Worm (Caenorhabditis elegans) whole organism, young adult: Measurements from ENCODE around the gene D1046.18.

Source experiments
- B0019.2 ChIP-seq: fragments of 200-800 bp; sonication (Bioruptor generic); conservative IDR thresholded peaks from 2 replicates; pipeline ENCODE4 v1.3.6; 2022; ENCODE audit warnings: missing genetic modification reagents, missing genetic modification characterization, missing compliant biosample characterization
- B0261.1 ChIP-seq: sonication (generic microtip); optimal IDR thresholded peaks from 2 replicates; lab custom pipeline; 2016; ENCODE audit warnings: mild to moderate bottlenecking, missing genetic modification characterization, moderate library complexity, missing compliant biosample characterization
- C06A6.2 ChIP-seq: fragments of 200-800 bp; sonication (Bioruptor generic); conservative IDR thresholded peaks from 2 replicates; pipeline ENCODE4 v1.3.6; 2022; ENCODE audit warnings: missing genetic modification characterization, missing compliant biosample characterization
- C17E4.6 ChIP-seq: fragments of 200-800 bp; sonication (Bioruptor generic); IDR thresholded peaks from 2 replicates; pipeline ENCODE4 v1.3.6; 2022; ENCODE audit warnings: missing genetic modification reagents, missing genetic modification characterization, missing compliant biosample characterization
- F10E7.11 ChIP-seq: sonication (generic microtip); optimal IDR thresholded peaks from 2 replicates; lab custom pipeline; 2017; ENCODE audit warnings: mild to moderate bottlenecking, missing genetic modification characterization, moderate library complexity, missing compliant biosample characterization
- F33H1.4 ChIP-seq: fragments of 200-800 bp; sonication (Bioruptor generic); IDR thresholded peaks from 2 replicates; pipeline ENCODE4 v1.3.6; 2022; ENCODE audit warnings: missing genetic modification reagents, missing genetic modification characterization, missing compliant biosample characterization
- F39B2.1 ChIP-seq: fragments of 200-800 bp; sonication (Bioruptor generic); IDR thresholded peaks from 2 replicates; pipeline ENCODE4 v1.3.6; 2022; ENCODE audit warnings: missing genetic modification reagents, missing genetic modification characterization, missing compliant biosample characterization
- F49E8.2 ChIP-seq: sonication (generic microtip); optimal IDR thresholded peaks from 3 replicates; lab custom pipeline; 2017; ENCODE audit warnings: missing genetic modification characterization, mild to moderate bottlenecking, missing compliant biosample characterization, antibody characterized with exemption, moderate library complexity; ENCODE audit not compliant: insufficient read depth
- F52B5.7 ChIP-seq: sonication (generic microtip); optimal IDR thresholded peaks from 2 replicates; lab custom pipeline; 2016; ENCODE audit warnings: mild to moderate bottlenecking, missing genetic modification characterization, missing compliant biosample characterization
- F57C9.4 ChIP-seq: sonication (generic microtip); optimal IDR thresholded peaks from 2 replicates; lab custom pipeline; 2017; ENCODE audit warnings: mild to moderate bottlenecking, missing genetic modification characterization, missing compliant biosample characterization
- K12H6.12 ChIP-seq: fragments of 200-800 bp; sonication (Bioruptor generic); optimal IDR thresholded peaks from 2 replicates; lab custom pipeline; 2018; ENCODE audit warnings: mild to moderate bottlenecking, missing genetic modification characterization, missing compliant biosample characterization
- T26A5.8 ChIP-seq: sonication (generic microtip); optimal IDR thresholded peaks from 2 replicates; lab custom pipeline; 2016; ENCODE audit warnings: missing genetic modification characterization, missing compliant biosample characterization
- attf-5 ChIP-seq: fragments of 200-800 bp; sonication (Bioruptor generic); optimal IDR thresholded peaks from 2 replicates; lab custom pipeline; 2018; ENCODE audit warnings: mild to moderate bottlenecking, missing genetic modification characterization, missing compliant biosample characterization
- attf-6 ChIP-seq: fragments of 200-800 bp; sonication (Bioruptor generic); IDR thresholded peaks from 2 replicates; pipeline ENCODE4 v1.3.6; 2022; ENCODE audit warnings: missing genetic modification reagents, missing genetic modification characterization, missing compliant biosample characterization
- bed-2 ChIP-seq: fragments of 200-800 bp; sonication (Bioruptor generic); IDR thresholded peaks from 2 replicates; pipeline ENCODE4 v1.3.6; 2022; ENCODE audit warnings: missing genetic modification reagents, missing genetic modification characterization, missing compliant biosample characterization
- cebp-1 ChIP-seq, 2 experiments: fragments of 200-800 bp in 1 of 2; sonication (Bioruptor generic) in 1 of 2; sonication (generic microtip) in 1 of 2; IDR thresholded peaks in 1 of 2; optimal IDR thresholded peaks in 1 of 2; 2 replicates each; pipeline versions ENCODE4 v1.3.6 to Lab custom; 2017 to 2022; ENCODE audit warnings: missing compliant biosample characterization in 2 of 2, missing genetic modification characterization in 2 of 2, mild to moderate bottlenecking in 1 of 2, missing genetic modification reagents in 1 of 2, moderate library complexity in 1 of 2
- ceh-27 ChIP-seq: fragments of 200-800 bp; sonication (Bioruptor generic); optimal IDR thresholded peaks from 2 replicates; lab custom pipeline; 2018; ENCODE audit warnings: mild to moderate bottlenecking, missing genetic modification characterization, moderate library complexity, missing compliant biosample characterization
- ceh-58 ChIP-seq: fragments of 200-800 bp; sonication (Bioruptor generic); IDR thresholded peaks from 2 replicates; pipeline ENCODE4 v1.3.6; 2022; ENCODE audit warnings: missing genetic modification characterization, missing compliant biosample characterization
- ceh-79 ChIP-seq: sonication (generic microtip); optimal IDR thresholded peaks from 2 replicates; lab custom pipeline; 2017; ENCODE audit warnings: mild to moderate bottlenecking, missing genetic modification characterization, missing compliant biosample characterization
- chd-7 ChIP-seq: sonication (generic microtip); optimal IDR thresholded peaks from 2 replicates; lab custom pipeline; 2016; ENCODE audit warnings: mild to moderate bottlenecking, missing genetic modification characterization, moderate library complexity, missing compliant biosample characterization
- die-1 ChIP-seq: sonication (generic microtip); optimal IDR thresholded peaks from 2 replicates; lab custom pipeline; 2016; ENCODE audit warnings: missing genotype, mild to moderate bottlenecking, missing genetic modification characterization, missing compliant biosample characterization
- dpff-1 ChIP-seq: sonication (generic microtip); optimal IDR thresholded peaks from 2 replicates; lab custom pipeline; 2017; ENCODE audit warnings: mild to moderate bottlenecking, missing genetic modification characterization, missing compliant biosample characterization
- dpl-1 ChIP-seq: fragments of 150-350 bp; optimal IDR thresholded peaks from 2 replicates; lab custom pipeline; 2014; ENCODE audit warnings: missing biosample characterization, missing genetic modification reagents, missing genetic modification characterization
- efl-1 ChIP-seq: fragments of 150-350 bp; optimal IDR thresholded peaks from 2 replicates; lab custom pipeline; 2014; ENCODE audit warnings: missing biosample characterization, missing genetic modification reagents, missing genetic modification characterization
- egrh-3 ChIP-seq: fragments of 200-800 bp; sonication (Bioruptor generic); IDR thresholded peaks from 2 replicates; pipeline ENCODE4 v1.3.6; 2022; ENCODE audit warnings: missing genetic modification reagents, missing genetic modification characterization, missing compliant biosample characterization
- ekl-4 ChIP-seq: fragments of 200-800 bp; sonication (Bioruptor generic); IDR thresholded peaks from 2 replicates; pipeline ENCODE4 v1.3.6; 2022; ENCODE audit warnings: missing genetic modification reagents, missing genetic modification characterization, missing compliant biosample characterization
- hlh-12 ChIP-seq: sonication (generic microtip); optimal IDR thresholded peaks from 2 replicates; lab custom pipeline; 2016; ENCODE audit warnings: missing genetic modification characterization, missing compliant biosample characterization
- hmg-1.2 ChIP-seq: fragments of 200-800 bp; sonication (Bioruptor generic); IDR thresholded peaks from 2 replicates; pipeline ENCODE4 v1.3.6; 2022; ENCODE audit warnings: missing genetic modification reagents, missing genetic modification characterization, missing compliant biosample characterization
- let-607 ChIP-seq, 2 experiments: fragments of 200-800 bp in 1 of 2; sonication (Bioruptor generic) in 1 of 2; sonication (generic microtip) in 1 of 2; optimal IDR thresholded peaks; 2 replicates each; lab custom pipeline; 2016 to 2018; ENCODE audit warnings: mild to moderate bottlenecking in 2 of 2, missing compliant biosample characterization in 2 of 2, missing genetic modification characterization in 2 of 2, moderate library complexity in 2 of 2, missing genotype in 1 of 2
- lin-35 ChIP-seq, 3 experiments: fragments of 150-350 bp in 2 of 3; sonication (generic microtip) in 1 of 3; optimal IDR thresholded peaks; 2 replicates each; lab custom pipeline; 2014 to 2018; ENCODE audit warnings: missing biosample characterization in 3 of 3, missing genetic modification characterization in 3 of 3, missing genetic modification reagents in 3 of 3
- lin-54 ChIP-seq: fragments of 200-800 bp; sonication (Bioruptor generic); optimal IDR thresholded peaks from 2 replicates; lab custom pipeline; 2018; ENCODE audit warnings: mild to moderate bottlenecking, missing genetic modification characterization, missing compliant biosample characterization
- madf-6 ChIP-seq: fragments of 200-800 bp; sonication (Bioruptor generic); IDR thresholded peaks from 2 replicates; pipeline ENCODE4 v1.3.6; 2022; ENCODE audit warnings: missing genetic modification reagents, missing genetic modification characterization, missing compliant biosample characterization
- mel-28 ChIP-seq: sonication (generic microtip); optimal IDR thresholded peaks from 2 replicates; lab custom pipeline; 2016; ENCODE audit warnings: borderline replicate concordance, mild to moderate bottlenecking, missing genetic modification characterization, missing compliant biosample characterization
- mes-4 ChIP-seq: sonication (generic microtip); optimal IDR thresholded peaks from 2 replicates; lab custom pipeline; 2016; ENCODE audit warnings: missing genotype, missing genetic modification characterization, missing compliant biosample characterization
- nfya-2 ChIP-seq: fragments of 200-800 bp; sonication (Bioruptor generic); IDR thresholded peaks from 2 replicates; pipeline ENCODE4 v1.3.6; 2022; ENCODE audit warnings: missing genetic modification reagents, missing genetic modification characterization, missing compliant biosample characterization
- nhr-27 ChIP-seq: fragments of 200-800 bp; sonication (Bioruptor generic); optimal IDR thresholded peaks from 2 replicates; lab custom pipeline; 2018; ENCODE audit warnings: mild to moderate bottlenecking, missing genetic modification characterization, moderate library complexity, missing compliant biosample characterization
- pbrm-1 ChIP-seq: fragments of 200-800 bp; sonication (Bioruptor generic); IDR thresholded peaks from 2 replicates; pipeline ENCODE4 v1.3.6; 2022; ENCODE audit warnings: missing genetic modification reagents, missing genetic modification characterization, missing compliant biosample characterization
- snpc-1.1 ChIP-seq: sonication (generic microtip); optimal IDR thresholded peaks from 2 replicates; lab custom pipeline; 2017; ENCODE audit warnings: missing genetic modification characterization, mild to moderate bottlenecking, missing compliant biosample characterization, antibody characterized with exemption, moderate library complexity, missing genotype, missing genetic modification reagents; ENCODE audit not compliant: insufficient read depth
- zfh-2 ChIP-seq: fragments of 200-800 bp; sonication (Bioruptor generic); conservative IDR thresholded peaks from 2 replicates; pipeline ENCODE4 v1.3.6; 2022; ENCODE audit warnings: missing genetic modification reagents, missing genetic modification characterization, missing compliant biosample characterization
- ztf-18 ChIP-seq: sonication (generic microtip); optimal IDR thresholded peaks from 2 replicates; lab custom pipeline; 2016; ENCODE audit warnings: missing genotype, mild to moderate bottlenecking, missing genetic modification characterization, missing compliant biosample characterization
- ztf-25 ChIP-seq: fragments of 200-800 bp; sonication (Bioruptor generic); IDR thresholded peaks from 2 replicates; pipeline ENCODE4 v1.3.6; 2022; ENCODE audit warnings: missing genetic modification reagents, missing genetic modification characterization, missing compliant biosample characterization
- ztf-28 ChIP-seq: fragments of 200-800 bp; sonication (Bioruptor generic); IDR thresholded peaks from 2 replicates; pipeline ENCODE4 v1.3.6; 2022; ENCODE audit warnings: missing genetic modification reagents, missing genetic modification characterization, missing compliant biosample characterization

D1046.18 gene

DNA sequence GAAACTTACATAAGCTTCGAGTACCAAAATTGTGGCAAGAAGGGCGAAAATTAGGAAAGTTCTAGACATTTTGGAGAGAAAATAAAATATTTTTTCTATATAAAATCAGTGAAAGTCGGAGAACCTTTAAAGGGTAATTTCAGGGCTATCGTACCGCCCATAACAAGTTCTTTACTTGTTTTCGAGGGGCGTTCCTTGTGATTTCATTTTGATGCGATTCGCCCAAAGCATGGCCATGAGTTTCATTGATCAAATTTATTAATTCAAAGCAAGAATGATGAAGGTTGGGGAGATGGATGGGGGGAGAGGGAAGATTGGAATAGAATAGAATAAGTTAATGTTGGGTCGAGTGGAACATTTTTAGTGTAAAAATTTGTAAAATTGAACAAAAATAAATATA is 14.0 kb upstream of the D1046.18 start, which contains the start of gene C27B7.9:
C27B7.9 (minus strand) TSS at position 101 of the 400 bp plus-strand sequence.
- TF ChIP-seq B0019.2: no peak
- 0 out of 2 replicates have a peak, but pooled peaks have one; percentile 31 for TF ChIP-seq ceh-58

DNA sequence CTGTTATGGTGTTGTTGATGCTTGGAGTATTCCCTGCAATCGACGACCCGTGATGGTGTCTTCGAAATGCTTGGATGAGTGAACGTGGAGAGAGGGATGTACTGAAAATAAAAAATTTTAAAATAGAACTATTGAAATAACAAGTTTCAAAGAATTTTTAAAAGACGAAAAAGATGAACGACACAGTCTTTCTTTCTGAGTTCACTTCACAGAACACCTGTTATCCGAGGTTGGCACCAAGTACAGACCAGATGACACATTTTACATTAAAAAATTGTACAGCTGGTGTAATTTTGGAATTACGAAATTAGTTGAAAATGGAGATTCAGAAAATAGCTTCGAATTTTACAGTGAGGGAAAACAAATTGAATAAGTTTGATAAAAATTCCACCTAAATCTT is 11.3 kb upstream of the D1046.18 start, which contains the start of gene rap-1:
rap-1 (minus strand) TSS at position 101 of the 400 bp plus-strand sequence.
- TF ChIP-seq hlh-12 (tag; lab: Kevin White, UChicago) (no peak), ztf-28 (GFP tag; lab: Robert Waterston, UW) (no peak), pbrm-1 (no peak), F33H1.4 (GFP tag; lab: Robert Waterston, UW) (no peak), chd-7 (tag; lab: Kevin White, UChicago) (no peak), nfya-2 (GFP tag; lab: Robert Waterston, UW) (no peak), ekl-4 (no peak), bed-2 (no peak), C06A6.2 (no peak), egrh-3 (GFP tag; lab: Robert Waterston, UW) (no peak), F52B5.7 (tag; lab: Kevin White, UChicago) (no peak), die-1 (tag; lab: Kevin White, UChicago) (no peak), mes-4 (tag; lab: Kevin White, UChicago) (no peak), F57C9.4 (tag; lab: Kevin White, UChicago) (no peak), lin-54 (GFP tag; lab: Kevin White, UChicago) (no peak), B0261.1 (tag; lab: Kevin White, UChicago) (no peak), ztf-18 (tag; lab: Kevin White, UChicago) (no peak)

DNA sequence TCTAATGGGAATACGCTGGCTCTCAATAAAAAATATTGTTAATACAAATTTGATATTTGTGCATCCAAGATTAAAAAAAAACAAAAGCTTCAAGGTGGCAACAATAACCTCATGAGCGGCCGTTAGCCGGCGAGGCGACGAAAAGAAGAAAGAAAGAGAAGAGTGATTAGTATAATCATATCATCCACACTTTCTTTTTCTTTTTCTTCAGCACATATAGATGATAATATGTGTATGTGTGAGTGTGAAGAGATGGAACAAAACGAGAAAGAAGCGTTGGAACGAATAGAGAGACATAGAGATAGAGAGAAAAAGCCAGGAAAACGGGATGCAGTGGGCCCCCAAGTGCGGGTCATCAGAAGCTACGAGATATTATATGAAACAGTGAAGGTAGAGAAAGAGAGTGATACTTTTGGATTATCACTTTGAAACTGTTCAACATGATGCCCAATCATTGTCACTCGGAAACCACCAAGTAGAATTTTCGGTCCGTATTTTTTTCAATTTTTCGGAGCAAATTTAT is 9.7 kb upstream of the D1046.18 start:
- TF ChIP-seq ceh-27 (no peak), hmg-1.2 (peak; percentile 20; the same call in 1 of the 2 replicates)
- TF ChIP-seq, all 124 proteins: peak for 1

DNA sequence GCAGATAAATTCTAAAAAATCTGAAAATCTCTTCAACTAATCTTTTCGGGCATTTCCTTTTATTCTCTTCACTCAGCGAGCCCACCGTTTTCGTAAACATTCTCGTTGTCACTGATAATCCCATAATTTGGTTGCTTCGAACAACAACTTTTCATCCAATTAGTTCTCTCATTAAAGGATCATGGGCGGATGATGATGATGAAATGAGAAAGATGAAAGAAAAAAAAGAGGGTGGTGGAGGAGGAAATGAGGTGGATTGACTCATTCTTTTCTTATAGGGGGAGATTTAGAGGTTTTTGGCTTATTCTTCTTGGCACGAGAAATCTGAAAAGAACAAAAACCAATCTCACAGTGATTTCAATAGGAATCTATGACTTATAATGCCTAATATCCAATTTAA is 8.9 kb upstream of the D1046.18 start:
- TF ChIP-seq dpl-1 (no peak), zfh-2 (no peak), F10E7.11 (tag; lab: Kevin White, UChicago) (no peak), hmg-1.2 (no peak), F39B2.1 (GFP tag; lab: Robert Waterston, UW) (no peak), ztf-25 (GFP tag; lab: Robert Waterston, UW) (no peak), pbrm-1 (no peak), mel-28 (tag; lab: Kevin White, UChicago) (no peak), C17E4.6 (GFP tag; lab: Robert Waterston, UW) (no peak), ekl-4 (no peak), madf-6 (GFP tag; lab: Robert Waterston, UW) (no peak), efl-1 (GFP tag; lab: Kevin White, UChicago) (no peak)
- TF ChIP-seq, all 124 proteins: peak for 0

DNA sequence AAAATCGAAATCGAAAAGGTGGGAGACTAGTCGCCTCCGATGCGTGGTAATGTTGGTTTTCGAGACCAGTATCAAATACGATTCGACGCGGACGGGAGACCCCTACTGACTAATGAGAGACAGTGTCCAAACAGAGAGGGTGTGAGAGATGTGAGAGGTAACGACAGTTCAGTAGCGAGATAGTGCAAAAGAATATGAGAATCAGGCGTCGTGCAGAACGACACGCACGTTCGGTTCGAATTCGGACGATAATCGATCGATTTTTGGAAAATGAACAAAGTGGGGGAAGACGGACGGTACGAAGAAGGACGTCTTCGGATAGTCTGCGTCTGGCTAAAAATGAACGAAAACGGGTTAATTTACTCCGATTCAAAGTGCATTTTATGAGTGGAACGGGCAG is 8.1 kb upstream of the D1046.18 start, which contains the start of gene D1046.16:
D1046.16 (plus strand) TSS at position 195 of the 400 bp plus-strand sequence.
- TF ChIP-seq attf-6 (no peak), nhr-27 (tag; lab: Kevin White, UChicago) (no peak), let-607 (tag; optimal IDR thresholded peaks at IDR 0.05; lab: Kevin White, UChicago) (no peak), lin-35 (GFP tag; optimal IDR thresholded peaks at IDR 0.05; lab: Kevin White, UChicago) (no peak), efl-1 (GFP tag; lab: Kevin White, UChicago) (no peak), ceh-79 (tag; lab: Kevin White, UChicago) (no peak), attf-5 (GFP tag; lab: Kevin White, UChicago) (peak; percentile 58), T26A5.8 (tag; lab: Kevin White, UChicago) (no peak), snpc-1.1 (tag; lab: Kevin White, UChicago) (no peak), F49E8.2 (tag; lab: Kevin White, UChicago) (no peak), chd-7 (tag; lab: Kevin White, UChicago) (no peak), K12H6.12 (tag; lab: Kevin White, UChicago) (no peak), dpff-1 (tag; lab: Kevin White, UChicago) (no peak), cebp-1 (GFP tag; IDR thresholded peaks at IDR 0.05; lab: Robert Waterston, UW) (no peak), cebp-1 (tag; optimal IDR thresholded peaks at IDR 0.05; lab: Kevin White, UChicago) (peak; percentile 26)
